Fruit fly (Drosophila melanogaster) whole organism, wandering third instar larva: ENCODE data around the gene Vap33.
"Not testable (repeated sequence)": the region's sequence is repeated elsewhere in the genome, so short reads cannot be mapped to it uniquely, and the experiment has no call there.

Source experiments
- Abd-B ChIP-seq: fragments of >200 bp; optimal IDR thresholded peaks from 2 replicates; lab custom pipeline; 2017; ENCODE audit warnings: missing biosample characterization, missing genetic modification characterization
- CG32264 ChIP-seq: fragments of 200-800 bp; sonication (Bioruptor generic); optimal IDR thresholded peaks from 2 replicates; lab custom pipeline; 2016; ENCODE audit warnings: missing biosample characterization, missing genetic modification characterization
- CG9705 ChIP-seq: fragments of 200-800 bp; sonication (Bioruptor generic); optimal IDR thresholded peaks from 2 replicates; lab custom pipeline; 2018; ENCODE audit warnings: missing biosample characterization, mild to moderate bottlenecking, missing genetic modification characterization
- CrebA ChIP-seq: fragments of 200-800 bp; sonication (Bioruptor generic); optimal IDR thresholded peaks from 2 replicates; lab custom pipeline; 2016; ENCODE audit warnings: missing biosample characterization, mild to moderate bottlenecking, missing genetic modification characterization, borderline replicate concordance
- Dfd ChIP-seq: fragments of >200 bp; optimal IDR thresholded peaks from 2 replicates; lab custom pipeline; 2017; ENCODE audit warnings: missing biosample characterization, missing genetic modification characterization
- Dif ChIP-seq: fragments of 200-275, 200-300 bp; sonication (Bioruptor generic); optimal IDR thresholded peaks from 2 replicates; lab custom pipeline; 2018; ENCODE audit warnings: missing biosample characterization, missing genetic modification characterization; ENCODE audit not compliant: partially characterized antibody
- GATAd ChIP-seq: sonication (Bioruptor generic); optimal IDR thresholded peaks from 2 replicates; lab custom pipeline; 2016; ENCODE audit warnings: missing biosample characterization, missing genetic modification characterization
- HLH106 ChIP-seq: fragments of 200-800 bp; optimal IDR thresholded peaks from 3 replicates; lab custom pipeline; 2019; ENCODE audit warnings: missing biosample characterization, mild to moderate bottlenecking, missing genetic modification characterization, moderate library complexity
- Hnf4 ChIP-seq: fragments of 200-800 bp; sonication (Bioruptor generic); optimal IDR thresholded peaks from 2 replicates; lab custom pipeline; 2016; ENCODE audit warnings: missing biosample characterization, mild to moderate bottlenecking, missing genetic modification characterization
- Hr78 ChIP-seq: fragments of >200 bp; optimal IDR thresholded peaks from 2 replicates; lab custom pipeline; 2017; ENCODE audit warnings: missing biosample characterization, missing genetic modification characterization
- Hr83 ChIP-seq: fragments of 200-300 bp; sonication (Bioruptor generic); optimal IDR thresholded peaks from 2 replicates; lab custom pipeline; 2016; ENCODE audit warnings: missing biosample characterization, mild to moderate bottlenecking, missing genetic modification characterization, moderate library complexity; ENCODE audit not compliant: poor library complexity, severe bottlenecking
- Jra ChIP-seq: sonication (Bioruptor generic); optimal IDR thresholded peaks from 2 replicates; lab custom pipeline; 2016; ENCODE audit warnings: missing biosample characterization, missing genetic modification characterization
- Mio ChIP-seq: sonication (Bioruptor generic); optimal IDR thresholded peaks from 2 replicates; lab custom pipeline; 2016; ENCODE audit warnings: missing biosample characterization, missing genetic modification characterization
- Myc ChIP-seq: fragments of >200 bp; optimal IDR thresholded peaks from 2 replicates; lab custom pipeline; 2017
- N ChIP-seq: fragments of >200 bp; optimal IDR thresholded peaks from 2 replicates; lab custom pipeline; 2018; ENCODE audit warnings: missing biosample characterization, missing external identifiers, missing genetic modification characterization
- Rel ChIP-seq, 2 experiments: fragments of 200-800 bp; sonication (Bioruptor generic) in 1 of 2; optimal IDR thresholded peaks; 2 replicates in 1 of 2; 3 replicates in 1 of 2; lab custom pipeline; 2016 to 2019; ENCODE audit warnings: mild to moderate bottlenecking in 2 of 2, missing biosample characterization in 2 of 2, missing genetic modification characterization in 2 of 2, moderate library complexity in 1 of 2
- Sp1 ChIP-seq: fragments of 200-800 bp; sonication (Bioruptor generic); optimal IDR thresholded peaks from 3 replicates; lab custom pipeline; 2019; ENCODE audit warnings: missing biosample characterization, mild to moderate bottlenecking, missing genetic modification characterization, moderate library complexity
- Vsx2 ChIP-seq: fragments of 200-300, 225-300 bp; sonication (Bioruptor generic); optimal IDR thresholded peaks from 2 replicates; lab custom pipeline; 2018; ENCODE audit warnings: missing biosample characterization, missing genetic modification characterization; ENCODE audit not compliant: partially characterized antibody
- br ChIP-seq: fragments of 200-800 bp; sonication (Bioruptor generic); optimal IDR thresholded peaks from 2 replicates; lab custom pipeline; 2016; ENCODE audit warnings: missing biosample characterization, missing genetic modification characterization
- brk ChIP-seq: fragments of 200-800 bp; sonication (Bioruptor generic); optimal IDR thresholded peaks from 2 replicates; lab custom pipeline; 2016; ENCODE audit warnings: missing biosample characterization, mild to moderate bottlenecking, missing genetic modification characterization
- dmrt93B ChIP-seq: fragments of 200-800 bp; sonication (Bioruptor generic); optimal IDR thresholded peaks from 2 replicates; lab custom pipeline; 2018; ENCODE audit warnings: missing biosample characterization, mild to moderate bottlenecking, missing genetic modification characterization
- ey ChIP-seq: fragments of 200-800 bp; sonication (Bioruptor generic); optimal IDR thresholded peaks from 2 replicates; lab custom pipeline; 2016; ENCODE audit warnings: missing biosample characterization, missing genetic modification characterization
- foxo ChIP-seq, 2 experiments: fragments of 200-800 bp; sonication (Bioruptor generic); optimal IDR thresholded peaks; 2 replicates in 1 of 2; 3 replicates in 1 of 2; lab custom pipeline; 2016 to 2017; ENCODE audit warnings: missing biosample characterization in 2 of 2, missing genetic modification characterization in 2 of 2
- fru ChIP-seq: fragments of 200-800 bp; sonication (Bioruptor generic); optimal IDR thresholded peaks from 3 replicates; lab custom pipeline; 2016; ENCODE audit warnings: missing biosample characterization, mild to moderate bottlenecking, missing genetic modification characterization
- h ChIP-seq: fragments of 200-800 bp; sonication (Bioruptor generic); optimal IDR thresholded peaks from 3 replicates; lab custom pipeline; 2016; ENCODE audit warnings: missing biosample characterization, mild to moderate bottlenecking, missing genetic modification characterization
- jim ChIP-seq: fragments of 175-275, 200-325 bp; sonication (Bioruptor generic); optimal IDR thresholded peaks from 2 replicates; lab custom pipeline; 2016; ENCODE audit warnings: missing biosample characterization, mild to moderate bottlenecking, missing genetic modification characterization
- lola ChIP-seq: fragments of >200 bp; optimal IDR thresholded peaks from 2 replicates; lab custom pipeline; 2017; ENCODE audit warnings: missing biosample characterization, missing genetic modification characterization
- pan ChIP-seq: fragments of >200 bp; optimal IDR thresholded peaks from 2 replicates; lab custom pipeline; 2017
- psq ChIP-seq: fragments of 200-800 bp; sonication (Bioruptor generic); optimal IDR thresholded peaks from 3 replicates; lab custom pipeline; 2017; ENCODE audit warnings: missing biosample characterization, mild to moderate bottlenecking, missing genetic modification characterization, moderate library complexity
- rgr ChIP-seq: fragments of 200-800 bp; sonication (Bioruptor generic); optimal IDR thresholded peaks from 3 replicates; lab custom pipeline; 2016; ENCODE audit warnings: missing biosample characterization, mild to moderate bottlenecking, missing genetic modification characterization
- sage ChIP-seq: fragments of 200-800 bp; sonication (Bioruptor generic); optimal IDR thresholded peaks from 2 replicates; lab custom pipeline; 2016; ENCODE audit warnings: missing biosample characterization, mild to moderate bottlenecking, missing genetic modification characterization
- sv ChIP-seq: fragments of 200-800 bp; sonication (Bioruptor generic); optimal IDR thresholded peaks from 3 replicates; lab custom pipeline; 2016; ENCODE audit warnings: missing biosample characterization, missing genetic modification characterization
- tai ChIP-seq: sonication (Bioruptor generic); optimal IDR thresholded peaks from 2 replicates; lab custom pipeline; 2016; ENCODE audit warnings: missing biosample characterization, missing genetic modification characterization
- usp ChIP-seq: fragments of >200 bp; optimal IDR thresholded peaks from 2 replicates; lab custom pipeline; 2017; ENCODE audit warnings: missing biosample characterization, missing genetic modification characterization
- woc ChIP-seq: sonication (Bioruptor generic); optimal IDR thresholded peaks from 2 replicates; lab custom pipeline; 2016; ENCODE audit warnings: missing biosample characterization, mild to moderate bottlenecking, missing genetic modification characterization

Vap33 gene

dm6 chrX:3936174-3936573, 12.6 kb upstream of the Vap33 start, which contains the start of the genes CG2938 and Glos:
CG2938 (minus strand) TSS chrX:3936469.
Glos (plus strand) TSS chrX:3936517.
- no peak for TF ChIP-seq Mio (GFP tag; lab: Kevin White, UChicago)
- TF ChIP-seq CG9705 (GFP tag; lab: Kevin White, UChicago), result no peak
- TF ChIP-seq sage, result peak; percentile 4
- TF ChIP-seq HLH106 (tag; lab: Kevin White, UChicago), result no peak
- TF ChIP-seq Rel (GFP tag; optimal IDR thresholded peaks at IDR 0.05; lab: Kevin White, UChicago), result no peak
- no peak for TF ChIP-seq Rel (tag; optimal IDR thresholded peaks at IDR 0.05; lab: Kevin White, UChicago)
- no peak for TF ChIP-seq Dfd (GFP tag; lab: Kevin White, UChicago)
- TF ChIP-seq tai (GFP tag; lab: Kevin White, UChicago), result no peak
- TF ChIP-seq psq (GFP tag; lab: Kevin White, UChicago), result peak; percentile 64
- no peak for TF ChIP-seq GATAd (GFP tag; lab: Kevin White, UChicago)
- TF ChIP-seq foxo (GFP tag; optimal IDR thresholded peaks at IDR 0.05; lab: Kevin White, UChicago), result no peak
- TF ChIP-seq sv (GFP tag; lab: Kevin White, UChicago), result no peak
- TF ChIP-seq ey (GFP tag; lab: Kevin White, UChicago), result no peak
- TF ChIP-seq Hr78 (GFP tag; lab: Kevin White, UChicago), result no peak
- peak; percentile 24 for TF ChIP-seq Hnf4
- peak; percentile 9 for TF ChIP-seq h
- no peak for TF ChIP-seq Dif (GFP tag; lab: Kevin White, UChicago)
- TF ChIP-seq CG32264 (GFP tag; lab: Kevin White, UChicago), result no peak
- no peak for TF ChIP-seq dmrt93B (GFP tag; lab: Kevin White, UChicago)
- TF ChIP-seq pan (lab: Kevin White, UChicago), result no peak
- no peak for TF ChIP-seq Myc
- TF ChIP-seq CrebA (GFP tag; lab: Kevin White, UChicago), result no peak
- TF ChIP-seq N, result no peak
- TF ChIP-seq woc (GFP tag; lab: Kevin White, UChicago), result no peak
- TF ChIP-seq brk (GFP tag; lab: Kevin White, UChicago), result no peak
- no peak for TF ChIP-seq lola (GFP tag; lab: Kevin White, UChicago)
- no peak for TF ChIP-seq br (GFP tag; lab: Kevin White, UChicago)

dm6 chrX:3940547-3940946, 8.2 kb upstream of the Vap33 start, which contains the start of gene Gem4b:
Gem4b (plus strand) TSS chrX:3940847.
- TF ChIP-seq Abd-B (GFP tag; lab: Kevin White, UChicago); Dif (GFP tag; lab: Kevin White, UChicago); fru: not testable (repeated sequence)
- TF ChIP-seq, all 38 proteins: peak for 0; not testable (repeated sequence) for 38

dm6 chrX:3944743-3945142, 4.0 kb upstream of the Vap33 start, which contains the start of gene Gem4c:
Gem4c (plus strand) TSS chrX:3945043.
- not testable (repeated sequence) for TF ChIP-seq Myc; Rel (GFP tag; optimal IDR thresholded peaks at IDR 0.05; lab: Kevin White, UChicago); Rel (tag; optimal IDR thresholded peaks at IDR 0.05; lab: Kevin White, UChicago); jim (GFP tag; lab: Kevin White, UChicago)

dm6 chrX:3949409-3950178, 819 bp downstream of the Vap33 start:
- TF ChIP-seq fru, result no peak
- no peak for TF ChIP-seq GATAd (GFP tag; lab: Kevin White, UChicago)
- TF ChIP-seq Sp1 (GFP tag; lab: Kevin White, UChicago), result peak; percentile 40
- TF ChIP-seq Dfd (GFP tag; lab: Kevin White, UChicago), result no peak
- TF ChIP-seq brk (GFP tag; lab: Kevin White, UChicago), result no peak
- no peak for TF ChIP-seq Vsx2 (GFP tag; lab: Kevin White, UChicago)
- no peak for TF ChIP-seq br (GFP tag; lab: Kevin White, UChicago)
- no peak for TF ChIP-seq Dif (GFP tag; lab: Kevin White, UChicago)
- TF ChIP-seq Rel (GFP tag; optimal IDR thresholded peaks at IDR 0.05; lab: Kevin White, UChicago), result no peak
- peak; percentile 41 for TF ChIP-seq Rel (tag; optimal IDR thresholded peaks at IDR 0.05; lab: Kevin White, UChicago)
- no peak for TF ChIP-seq CG9705 (GFP tag; lab: Kevin White, UChicago)
- peak; percentile 31 for TF ChIP-seq jim (GFP tag; lab: Kevin White, UChicago)
- TF ChIP-seq ey (GFP tag; lab: Kevin White, UChicago), result no peak
- no peak for TF ChIP-seq sage
- TF ChIP-seq CrebA (GFP tag; lab: Kevin White, UChicago), result no peak
- TF ChIP-seq rgr (GFP tag; lab: Kevin White, UChicago), result no peak
- TF ChIP-seq usp, result no peak
- TF ChIP-seq HLH106 (tag; lab: Kevin White, UChicago), result no peak
- no peak for TF ChIP-seq Abd-B (GFP tag; lab: Kevin White, UChicago)
- peak; percentile 36 for TF ChIP-seq Jra (GFP tag; lab: Kevin White, UChicago)
- peak; percentile 65 for TF ChIP-seq psq (GFP tag; lab: Kevin White, UChicago)
- no peak for TF ChIP-seq foxo (GFP tag; optimal IDR thresholded peaks at IDR 0.05; lab: Kevin White, UChicago)
- no peak for TF ChIP-seq CG32264 (GFP tag; lab: Kevin White, UChicago)
- no peak for TF ChIP-seq Hr83
- TF ChIP-seq, all 38 proteins: peak for 5
